Fruit fly (Drosophila melanogaster) whole organism, embryonic: ENCODE data around the gene CG14034.
A peak's percentile ranks its signal among the peaks of the same experiment; 100 is the strongest.

Experiments used
- Aef1 ChIP-seq: fragments of 200-800 bp; sonication (Bioruptor generic); IDR thresholded peaks from 3 replicates; pipeline ENCODE4 v1.3.6; 2022; ENCODE audit warnings: missing biosample characterization, missing genetic modification characterization
- Antp ChIP-seq: fragments of 200-800 bp; sonication (Bioruptor generic); optimal IDR thresholded peaks from 3 replicates; lab custom pipeline; 2016; ENCODE audit warnings: missing biosample characterization, missing genetic modification characterization
- Bdp1 ChIP-seq: fragments of 200-800 bp; sonication (Bioruptor generic); optimal IDR thresholded peaks from 3 replicates; lab custom pipeline; 2016; ENCODE audit warnings: missing biosample characterization, missing genetic modification characterization
- Bteb2 ChIP-seq: fragments of 200-800 bp; sonication (Bioruptor generic); optimal IDR thresholded peaks from 2 replicates; lab custom pipeline; 2016; ENCODE audit warnings: missing biosample characterization, missing genetic modification characterization
- C15 ChIP-seq: fragments of 200-800 bp; sonication (Bioruptor generic); IDR thresholded peaks from 3 replicates; pipeline ENCODE4 v1.3.6; 2022; ENCODE audit warnings: missing biosample characterization, missing genetic modification characterization
- CG10321 ChIP-seq: fragments of 200-800 bp; sonication (Bioruptor generic); IDR thresholded peaks from 2 replicates; pipeline ENCODE4 v1.3.6; 2022; ENCODE audit warnings: missing biosample characterization, missing genetic modification characterization
- CG11695 ChIP-seq: fragments of 200-800 bp; sonication (Bioruptor generic); IDR thresholded peaks from 3 replicates; pipeline ENCODE4 v1.3.6; 2022; ENCODE audit warnings: missing biosample characterization, missing genetic modification characterization
- CG12744 ChIP-seq: fragments of 200-800 bp; sonication (Bioruptor generic); optimal IDR thresholded peaks from 2 replicates; lab custom pipeline; 2016; ENCODE audit warnings: missing biosample characterization, missing genetic modification characterization
- CG14667 ChIP-seq: fragments of 200-800 bp; sonication (Bioruptor generic); IDR thresholded peaks from 2 replicates; pipeline ENCODE4 v1.3.6; 2022; ENCODE audit warnings: missing biosample characterization, missing genetic modification characterization
- CG15269 ChIP-seq: fragments of 200-800 bp; sonication (Bioruptor generic); optimal IDR thresholded peaks from 2 replicates; lab custom pipeline; 2018; ENCODE audit warnings: missing biosample characterization, mild to moderate bottlenecking, missing genetic modification characterization, moderate library complexity
- CG15696 ChIP-seq: fragments of 200-800 bp; sonication (Bioruptor generic); optimal IDR thresholded peaks from 2 replicates; lab custom pipeline; 2019; ENCODE audit warnings: missing biosample characterization, mild to moderate bottlenecking, missing genetic modification characterization, moderate library complexity
- CG16863 ChIP-seq: fragments of 200-800 bp; sonication (Bioruptor generic); optimal IDR thresholded peaks from 3 replicates; lab custom pipeline; 2016; ENCODE audit warnings: missing biosample characterization, missing genetic modification characterization
- CG17612 ChIP-seq: fragments of 200-800 bp; sonication (Bioruptor generic); IDR thresholded peaks from 2 replicates; pipeline ENCODE4 v1.3.6; 2022; ENCODE audit warnings: missing biosample characterization, missing genetic modification characterization
- CG30403 ChIP-seq: fragments of 200-800 bp; sonication (Bioruptor generic); optimal IDR thresholded peaks from 3 replicates; lab custom pipeline; 2016; ENCODE audit warnings: missing biosample characterization, missing genetic modification characterization
- CG33557 ChIP-seq: fragments of 200-800 bp; sonication (Bioruptor generic); optimal IDR thresholded peaks from 2 replicates; lab custom pipeline; 2019; ENCODE audit warnings: missing biosample characterization, mild to moderate bottlenecking, missing genetic modification characterization, moderate library complexity
- CG4820 ChIP-seq: fragments of 200-800 bp; sonication (Bioruptor generic); optimal IDR thresholded peaks from 3 replicates; lab custom pipeline; 2016; ENCODE audit warnings: missing biosample characterization, missing genetic modification characterization
- CG4854 ChIP-seq: fragments of 200-800 bp; sonication (Bioruptor generic); optimal IDR thresholded peaks from 2 replicates; lab custom pipeline; 2016; ENCODE audit warnings: missing biosample characterization, missing genetic modification characterization, inconsistent platforms
- CG7372 ChIP-seq: fragments of 200-800 bp; sonication (Bioruptor generic); IDR thresholded peaks from 2 replicates; pipeline ENCODE4 v1.3.6; 2022; ENCODE audit warnings: missing biosample characterization, missing genetic modification characterization
- CG7786 ChIP-seq: fragments of 200-800 bp; sonication (Bioruptor generic); optimal IDR thresholded peaks from 2 replicates; lab custom pipeline; 2016; ENCODE audit warnings: missing biosample characterization, missing genetic modification characterization
- CG8281 ChIP-seq: fragments of 200-800 bp; sonication (Bioruptor generic); optimal IDR thresholded peaks from 2 replicates; lab custom pipeline; 2018; ENCODE audit warnings: missing biosample characterization, mild to moderate bottlenecking, missing genetic modification characterization, moderate library complexity
- CG9797 ChIP-seq: fragments of 200-800 bp; sonication (Bioruptor generic); optimal IDR thresholded peaks from 3 replicates; lab custom pipeline; 2018; ENCODE audit warnings: missing biosample characterization, mild to moderate bottlenecking, missing genetic modification characterization
- CHES-1-like ChIP-seq: fragments of 200-800 bp; sonication (Bioruptor generic); optimal IDR thresholded peaks from 2 replicates; lab custom pipeline; 2016; ENCODE audit warnings: missing biosample characterization, missing genetic modification characterization
- Deaf1 ChIP-seq: fragments of 200-800 bp; optimal IDR thresholded peaks from 3 replicates; lab custom pipeline; 2019; ENCODE audit warnings: missing biosample characterization, mild to moderate bottlenecking, missing genetic modification characterization, moderate library complexity
- Doc3 ChIP-seq: fragments of 200-800 bp; sonication (Bioruptor generic); IDR thresholded peaks from 3 replicates; pipeline ENCODE4 v1.3.6; 2022; ENCODE audit warnings: missing biosample characterization, missing genetic modification characterization; ENCODE audit not compliant: partially characterized antibody
- HmgZ ChIP-seq: fragments of 200-800 bp; sonication (Bioruptor generic); optimal IDR thresholded peaks from 2 replicates; lab custom pipeline; 2018; ENCODE audit warnings: missing biosample characterization, mild to moderate bottlenecking, missing genetic modification characterization
- Mes4 ChIP-seq: fragments of 200-800 bp; sonication (Bioruptor generic); optimal IDR thresholded peaks from 2 replicates; lab custom pipeline; 2016; ENCODE audit warnings: missing biosample characterization, missing genetic modification characterization
- Neu2 ChIP-seq: fragments of 200-800 bp; sonication (Bioruptor generic); optimal IDR thresholded peaks from 3 replicates; lab custom pipeline; 2016; ENCODE audit warnings: missing biosample characterization, missing genetic modification characterization, borderline replicate concordance
- Nf-YC ChIP-seq: fragments of 200-800 bp; optimal IDR thresholded peaks from 3 replicates; lab custom pipeline; 2019; ENCODE audit warnings: missing biosample characterization, mild to moderate bottlenecking, missing genetic modification characterization, moderate library complexity
- Opbp ChIP-seq: fragments of 200-800 bp; sonication (Bioruptor generic); IDR thresholded peaks from 3 replicates; pipeline ENCODE4 v1.3.6; 2022; ENCODE audit warnings: missing biosample characterization, missing genetic modification characterization; ENCODE audit not compliant: partially characterized antibody
- Pdp1 ChIP-seq, 2 experiments: fragments of 200-800 bp; sonication (Bioruptor generic); optimal IDR thresholded peaks; 3 replicates each; lab custom pipeline; 2016; ENCODE audit warnings: missing biosample characterization in 2 of 2, missing genetic modification characterization in 2 of 2, mild to moderate bottlenecking in 1 of 2, moderate library complexity in 1 of 2
- Sin3A ChIP-seq: fragments of >200 bp; optimal IDR thresholded peaks from 2 replicates; lab custom pipeline; 2018
- Six4 ChIP-seq: fragments of 200-800 bp; sonication (Bioruptor generic); optimal IDR thresholded peaks from 2 replicates; lab custom pipeline; 2016; ENCODE audit warnings: missing biosample characterization, missing genetic modification characterization
- Stat92E ChIP-seq, 3 experiments: fragments of >200 bp in 2 of 3; fragments of 200-800 bp in 1 of 3; sonication (Bioruptor generic) in 1 of 3; optimal IDR thresholded peaks; 2 replicates each; lab custom pipeline; 2017 to 2019; ENCODE audit warnings: missing biosample characterization in 3 of 3, missing genetic modification characterization in 3 of 3, mild to moderate bottlenecking in 1 of 3, moderate library complexity in 1 of 3
- Xbp1 ChIP-seq: fragments of 200-800 bp; sonication (Bioruptor generic); optimal IDR thresholded peaks from 3 replicates; lab custom pipeline; 2016; ENCODE audit warnings: missing biosample characterization, mild to moderate bottlenecking, missing genetic modification characterization
- amos ChIP-seq: fragments of 200-800 bp; sonication (Bioruptor generic); IDR thresholded peaks from 2 replicates; pipeline ENCODE4 v1.3.6; 2022; ENCODE audit warnings: missing biosample characterization, missing genetic modification characterization; ENCODE audit not compliant: partially characterized antibody
- ase ChIP-seq: fragments of 200-800 bp; sonication (Bioruptor generic); IDR thresholded peaks from 3 replicates; pipeline ENCODE4 v1.3.6; 2022; ENCODE audit warnings: missing biosample characterization, missing genetic modification characterization
- chn ChIP-seq: fragments of 200-800 bp; sonication (Bioruptor generic); optimal IDR thresholded peaks from 2 replicates; lab custom pipeline; 2016; ENCODE audit warnings: missing biosample characterization, missing genetic modification characterization
- crol ChIP-seq: fragments of 200-800 bp; sonication (Bioruptor generic); IDR thresholded peaks from 2 replicates; pipeline ENCODE4 v1.3.6; 2022; ENCODE audit warnings: missing biosample characterization, missing genetic modification characterization
- da ChIP-seq: fragments of 200-800 bp; sonication (Bioruptor generic); optimal IDR thresholded peaks from 2 replicates; lab custom pipeline; 2016; ENCODE audit warnings: missing biosample characterization, missing genetic modification characterization
- dm ChIP-seq: fragments of 200-800 bp; sonication (Bioruptor generic); optimal IDR thresholded peaks from 3 replicates; lab custom pipeline; 2016; ENCODE audit warnings: missing biosample characterization, missing genetic modification characterization
- gce ChIP-seq: fragments of 200-800 bp; sonication (Bioruptor generic); IDR thresholded peaks from 3 replicates; pipeline ENCODE4 v1.3.6; 2022; ENCODE audit warnings: missing biosample characterization, missing genetic modification characterization
- gcm ChIP-seq: fragments of 200-800 bp; sonication (Bioruptor generic); optimal IDR thresholded peaks from 2 replicates; lab custom pipeline; 2019; ENCODE audit warnings: missing biosample characterization, mild to moderate bottlenecking, missing genetic modification characterization, moderate library complexity
- gsb ChIP-seq: fragments of 200-800 bp; sonication (Bioruptor generic); IDR thresholded peaks from 2 replicates; pipeline ENCODE4 v1.3.6; 2022; ENCODE audit warnings: missing biosample characterization, missing genetic modification characterization
- org-1 ChIP-seq: fragments of 200-800 bp; sonication (Bioruptor generic); optimal IDR thresholded peaks from 2 replicates; lab custom pipeline; 2017; ENCODE audit warnings: missing biosample characterization, missing genetic modification characterization
- pb ChIP-seq: fragments of 200-800 bp; sonication (Bioruptor generic); optimal IDR thresholded peaks from 3 replicates; lab custom pipeline; 2016; ENCODE audit warnings: missing biosample characterization, missing genetic modification characterization
- prd ChIP-seq, 3 experiments: fragments of >200 bp in 2 of 3; fragments of 200-800 bp in 1 of 3; sonication (Bioruptor generic) in 1 of 3; optimal IDR thresholded peaks in 2 of 3; IDR thresholded peaks in 1 of 3; 2 replicates in 2 of 3; 3 replicates in 1 of 3; pipeline versions ENCODE4 v1.3.6 to Lab custom; 2017 to 2022; ENCODE audit warnings: missing biosample characterization in 1 of 3, missing genetic modification characterization in 1 of 3
- salm ChIP-seq: fragments of 200-800 bp; sonication (Bioruptor generic); optimal IDR thresholded peaks from 2 replicates; lab custom pipeline; 2018; ENCODE audit warnings: missing biosample characterization, mild to moderate bottlenecking, missing genetic modification characterization
- so ChIP-seq: fragments of 200-800 bp; sonication (Bioruptor generic); IDR thresholded peaks from 3 replicates; pipeline ENCODE4 v1.3.6; 2022; ENCODE audit warnings: missing biosample characterization, missing genetic modification characterization
- trem ChIP-seq: fragments of 200-800 bp; optimal IDR thresholded peaks from 3 replicates; lab custom pipeline; 2019; ENCODE audit warnings: missing biosample characterization, mild to moderate bottlenecking, missing genetic modification characterization, moderate library complexity
- unc-4 ChIP-seq: fragments of 200-800 bp; sonication (Bioruptor generic); IDR thresholded peaks from 2 replicates; pipeline ENCODE4 v1.3.6; 2022; ENCODE audit warnings: missing biosample characterization, missing genetic modification characterization; ENCODE audit not compliant: partially characterized antibody
- zfh1 ChIP-seq: fragments of 200-800 bp; sonication (Bioruptor generic); IDR thresholded peaks from 3 replicates; pipeline ENCODE4 v1.3.6; 2022; ENCODE audit warnings: missing biosample characterization, missing genetic modification characterization

Gene CG14034

DNA sequence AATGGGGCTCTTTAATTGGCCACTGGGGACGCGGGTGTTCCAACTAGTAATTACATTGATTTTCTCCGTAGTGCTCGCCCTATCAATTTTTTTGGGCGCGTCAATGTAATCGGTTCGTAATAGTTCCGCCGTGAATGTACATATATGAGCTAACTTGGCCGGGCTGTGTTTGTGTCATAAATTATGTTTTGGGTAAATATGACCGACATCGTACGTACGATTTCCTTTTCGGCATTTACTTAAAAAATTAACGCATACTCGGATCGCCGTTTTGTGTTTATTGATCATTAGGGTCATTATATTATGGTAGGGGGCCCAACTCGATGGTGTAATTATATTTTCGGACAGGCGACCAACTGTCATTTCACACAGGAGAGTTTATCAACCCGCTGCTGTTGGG is 19.7 kb downstream of the CG14034 start (continued):
- TF ChIP-seq da (GFP tag; lab: Kevin White, UChicago) (no peak), Deaf1 (tag; lab: Kevin White, UChicago) (no peak), CG15269 (tag; lab: Kevin White, UChicago) (no peak), CG10321 (GFP tag; lab: Robert Waterston, UW) (no peak), Bdp1 (GFP tag; lab: Kevin White, UChicago) (peak; percentile 11), HmgZ (tag; lab: Kevin White, UChicago) (peak; percentile 74), CG7372 (0 out of 2 replicates have a peak, but pooled peaks have one; percentile 13), CG16863 (GFP tag; lab: Kevin White, UChicago) (no peak), zfh1 (GFP tag; lab: Robert Waterston, UW) (peak; percentile 24; the same call in 1 of the 3 replicates), Neu2 (GFP tag; lab: Kevin White, UChicago) (no peak), CHES-1-like (GFP tag; lab: Kevin White, UChicago) (no peak), trem (tag; lab: Kevin White, UChicago) (no peak), prd (optimal IDR thresholded peaks at IDR 0.05; lab: Kevin White, UChicago) (no peak), prd (GFP tag; IDR thresholded peaks at IDR 0.05; lab: Robert Waterston, UW) (no peak), CG4820 (GFP tag; lab: Kevin White, UChicago) (no peak), Opbp (GFP tag; lab: Robert Waterston, UW) (no peak), gce (GFP tag; lab: Robert Waterston, UW) (no peak), CG9797 (no peak), CG15696 (no peak), Mes4 (GFP tag; lab: Kevin White, UChicago) (no peak), gsb (GFP tag; lab: Robert Waterston, UW) (no peak), crol (GFP tag; lab: Robert Waterston, UW) (no peak), Aef1 (GFP tag; lab: Robert Waterston, UW) (no peak), Bteb2 (GFP tag; lab: Kevin White, UChicago) (no peak), Sin3A (lab: Kevin White, UChicago) (no peak), pb (no peak), dm (GFP tag; lab: Kevin White, UChicago) (no peak), Xbp1 (GFP tag; lab: Kevin White, UChicago) (no peak), Antp (no peak), Six4 (peak; percentile 19), C15 (GFP tag; lab: Robert Waterston, UW) (no peak), amos (GFP tag; lab: Robert Waterston, UW) (no peak), CG17612 (GFP tag; lab: Robert Waterston, UW) (no peak), salm (peak; percentile 63), org-1 (GFP tag; lab: Kevin White, UChicago) (peak; percentile 62), Doc3 (GFP tag; lab: Robert Waterston, UW) (no peak), CG33557 (GFP tag; lab: Kevin White, UChicago) (no peak), CG4854 (no peak), Stat92E (GFP tag; optimal IDR thresholded peaks at IDR 0.05; lab: Kevin White, UChicago) (no peak), gcm (GFP tag; lab: Kevin White, UChicago) (no peak), CG8281 (peak; percentile 11), unc-4 (GFP tag; lab: Robert Waterston, UW) (no peak), chn (no peak), so (GFP tag; lab: Robert Waterston, UW) (no peak), CG30403 (GFP tag; lab: Kevin White, UChicago) (no peak), CG14667 (no peak), CG11695 (GFP tag; lab: Robert Waterston, UW) (peak; percentile 52; the same call in 1 of the 3 replicates), CG7786 (GFP tag; lab: Kevin White, UChicago) (no peak), CG12744 (peak; percentile 22), ase (no peak), Nf-YC (tag; lab: Kevin White, UChicago) (no peak), Pdp1 (GFP tag; optimal IDR thresholded peaks at IDR 0.05; lab: Kevin White, UChicago) (peak in 1 of 2 experiments; percentile 77)
